Worm (Caenorhabditis elegans) whole organism, late embryonic: ENCODE measurements around the gene arcp-1.

Experiments used
- ama-1 ChIP-seq: fragments of 150-350 bp; optimal IDR thresholded peaks from 2 replicates; lab custom pipeline; 2014
- elt-2 ChIP-seq: sonication (generic microtip); optimal IDR thresholded peaks from 2 replicates; lab custom pipeline; 2016; ENCODE audit warnings: missing genetic modification reagents, missing genetic modification characterization, missing compliant biosample characterization
- ets-4 ChIP-seq: sonication (generic microtip); optimal IDR thresholded peaks from 2 replicates; lab custom pipeline; 2016; ENCODE audit warnings: missing genetic modification characterization, missing compliant biosample characterization
- fkh-10 ChIP-seq: fragments of 150-350 bp; optimal IDR thresholded peaks from 2 replicates; lab custom pipeline; 2014; ENCODE audit warnings: missing biosample characterization, missing genetic modification reagents, missing genetic modification characterization
- fkh-6 ChIP-seq: sonication (generic microtip); optimal IDR thresholded peaks from 2 replicates; lab custom pipeline; 2016; ENCODE audit warnings: missing genetic modification characterization, missing compliant biosample characterization
- lin-11 ChIP-seq: fragments of 200-800 bp; sonication (Bioruptor generic); optimal IDR thresholded peaks from 2 replicates; lab custom pipeline; 2018; ENCODE audit warnings: mild to moderate bottlenecking, missing genetic modification characterization, missing compliant biosample characterization
- nhr-232 ChIP-seq: sonication (generic microtip); optimal IDR thresholded peaks from 2 replicates; lab custom pipeline; 2016; ENCODE audit warnings: missing genetic modification characterization, missing compliant biosample characterization
- pag-3 ChIP-seq: sonication (generic microtip); optimal IDR thresholded peaks from 2 replicates; lab custom pipeline; 2016; ENCODE audit warnings: missing compliant biosample characterization, missing genetic modification characterization, borderline replicate concordance
- tbx-2 ChIP-seq: sonication (generic microtip); optimal IDR thresholded peaks from 2 replicates; lab custom pipeline; 2016; ENCODE audit warnings: missing genetic modification characterization, missing compliant biosample characterization
- unc-42 ChIP-seq: sonication (generic microtip); optimal IDR thresholded peaks from 2 replicates; lab custom pipeline; 2016; ENCODE audit warnings: missing genotype, missing genetic modification characterization, missing compliant biosample characterization

DNA sequence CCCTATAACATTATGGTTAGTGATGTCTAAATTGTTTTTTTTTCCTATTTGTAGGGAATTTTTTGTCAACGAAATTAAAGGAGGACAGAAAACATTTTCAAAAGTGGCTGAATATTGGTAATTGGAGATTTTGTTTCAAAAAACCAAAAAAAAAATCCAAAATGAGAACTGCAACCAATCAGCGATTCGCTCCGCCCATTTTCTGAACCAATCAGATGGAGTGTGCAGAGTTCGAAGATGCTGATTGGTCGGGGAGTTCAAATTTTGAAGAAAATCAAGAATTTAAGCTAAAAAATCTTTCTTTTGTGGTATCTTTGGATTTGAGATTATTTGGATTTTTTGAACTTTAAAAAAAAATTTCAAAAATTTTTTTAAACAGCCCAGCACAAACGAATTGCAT is 39.2 kb upstream of the arcp-1 start:
- TF ChIP-seq tbx-2 = no peak
- no peak for TF ChIP-seq fkh-10 (GFP tag; lab: Kevin White, UChicago)
- TF ChIP-seq ama-1 (lab: Kevin White, UChicago) = no peak
- no peak for TF ChIP-seq pag-3 (tag; lab: Kevin White, UChicago)
- no peak for TF ChIP-seq nhr-232 (tag; lab: Kevin White, UChicago)
- TF ChIP-seq lin-11 (tag; lab: Kevin White, UChicago) = no peak
- no peak for TF ChIP-seq elt-2 (tag; lab: Kevin White, UChicago)
- TF ChIP-seq unc-42 (tag; lab: Kevin White, UChicago) = no peak
- TF ChIP-seq fkh-6 (tag; lab: Kevin White, UChicago) = no peak
- no peak for TF ChIP-seq ets-4 (tag; lab: Kevin White, UChicago)
